Worm (Caenorhabditis elegans): ENCODE data around the gene sra-2.

DNA sequence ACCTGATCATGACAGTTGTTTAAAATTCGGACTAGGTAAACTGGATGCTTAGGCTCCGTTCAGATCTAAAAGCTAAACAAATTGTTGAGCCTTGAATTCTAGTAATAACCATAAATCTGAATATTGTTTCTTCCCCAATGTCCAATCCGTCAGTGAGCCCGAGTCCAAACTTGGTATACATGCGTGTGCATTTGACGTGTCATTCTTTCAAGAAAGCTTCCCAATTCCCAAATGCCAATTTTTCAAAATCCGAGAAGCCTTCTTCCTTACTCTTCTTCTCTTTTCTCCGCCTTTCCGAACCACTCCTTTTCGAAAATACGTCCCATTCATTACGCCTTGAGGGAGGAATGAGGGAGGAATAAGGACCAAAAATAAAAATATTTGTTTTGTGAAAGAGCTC, 48.1 kb downstream of the sra-2 start:
- no peak for TF ChIP-seq sea-1 (GFP tag; conservative IDR thresholded peaks at IDR 0.05)
- no peak for TF ChIP-seq hmbx-1 (tag; optimal IDR thresholded peaks at IDR 0.05)
